Worm (Caenorhabditis elegans): ENCODE measurements around the gene R01E6.7.

- TF ChIP-seq mbf-1 (tag; optimal IDR thresholded peaks at IDR 0.05) (no peak), ztf-4 (tag; optimal IDR thresholded peaks at IDR 0.05) (no peak), mdl-1 (tag; optimal IDR thresholded peaks at IDR 0.05) (no peak), elt-1 (tag; optimal IDR thresholded peaks at IDR 0.05) (no peak), ama-1 (optimal IDR thresholded peaks at IDR 0.05) (no peak), unc-39 (tag; optimal IDR thresholded peaks at IDR 0.05) (no peak), dmd-4 (tag; optimal IDR thresholded peaks at IDR 0.05) (no peak), elt-3 (tag; optimal IDR thresholded peaks at IDR 0.05) (no peak), R02D3.7 (tag; optimal IDR thresholded peaks at IDR 0.05) (no peak), lin-39 (tag; optimal IDR thresholded peaks at IDR 0.05) (no peak), mab-5 (tag; optimal IDR thresholded peaks at IDR 0.05) (no peak), ceh-82 (tag; optimal IDR thresholded peaks at IDR 0.05) (no peak), blmp-1 (tag; optimal IDR thresholded peaks at IDR 0.05; ENCODE audit: insufficient read depth) (no peak)
These were observed 11.1 kb downstream of the R01E6.7 start for ce11 chrX:13558667-13559066.

Data from whole organism, L2 larva.